Fruit fly (Drosophila melanogaster) whole organism, pupa: ENCODE measurements around the gene Myc.

Source experiments
- CG10348 ChIP-seq: fragments of 200-800 bp; sonication (Bioruptor generic); IDR thresholded peaks from 2 replicates; pipeline ENCODE4 v1.3.6; 2022; ENCODE audit warnings: missing biosample characterization, missing genetic modification characterization
- CG12605 ChIP-seq: fragments of 200-800 bp; sonication (Bioruptor generic); IDR thresholded peaks from 2 replicates; pipeline ENCODE4 v1.3.6; 2022; ENCODE audit warnings: missing biosample characterization, missing genetic modification characterization
- CG13204 ChIP-seq: fragments of 200-800 bp; sonication (Bioruptor generic); optimal IDR thresholded peaks from 2 replicates; lab custom pipeline; 2018; ENCODE audit warnings: missing biosample characterization, mild to moderate bottlenecking, missing genetic modification characterization, moderate library complexity
- CG14655 ChIP-seq: fragments of 200-800 bp; sonication (Bioruptor generic); optimal IDR thresholded peaks from 3 replicates; lab custom pipeline; 2017; ENCODE audit warnings: mild to moderate bottlenecking, missing biosample characterization, missing genetic modification reagents, missing genetic modification characterization
- CG15710 ChIP-seq: fragments of 200-800 bp; sonication (Bioruptor generic); optimal IDR thresholded peaks from 2 replicates; lab custom pipeline; 2018; ENCODE audit warnings: missing biosample characterization, mild to moderate bottlenecking, missing genetic modification characterization, moderate library complexity
- CG17806 ChIP-seq: fragments of 200-800 bp; sonication (Bioruptor generic); optimal IDR thresholded peaks from 2 replicates; lab custom pipeline; 2018; ENCODE audit warnings: missing biosample characterization, mild to moderate bottlenecking, missing genetic modification characterization, moderate library complexity
- CG32121 ChIP-seq: fragments of 200-800 bp; sonication (Bioruptor generic); IDR thresholded peaks from 2 replicates; pipeline ENCODE4 v1.3.6; 2022; ENCODE audit warnings: missing biosample characterization, missing genetic modification characterization
- CG34367 ChIP-seq: fragments of 200-800 bp; sonication (Bioruptor generic); optimal IDR thresholded peaks from 2 replicates; lab custom pipeline; 2018; ENCODE audit warnings: missing biosample characterization, mild to moderate bottlenecking, missing genetic modification characterization
- CG4496 ChIP-seq: fragments of 200-800 bp; sonication (Bioruptor generic); IDR thresholded peaks from 3 replicates; pipeline ENCODE4 v1.3.6; 2022; ENCODE audit warnings: missing biosample characterization, missing genetic modification characterization
- CG8159 ChIP-seq: fragments of 200-800 bp; sonication (Bioruptor generic); optimal IDR thresholded peaks from 3 replicates; lab custom pipeline; 2018; ENCODE audit warnings: missing biosample characterization, mild to moderate bottlenecking, missing genetic modification characterization, moderate library complexity
- CG8301 ChIP-seq: fragments of 200-800 bp; sonication (Bioruptor generic); optimal IDR thresholded peaks from 2 replicates; lab custom pipeline; 2018; ENCODE audit warnings: missing biosample characterization, mild to moderate bottlenecking, missing genetic modification characterization
- CG9948 ChIP-seq: fragments of 200-800 bp; sonication (Bioruptor generic); optimal IDR thresholded peaks from 2 replicates; lab custom pipeline; 2018; ENCODE audit warnings: missing biosample characterization, mild to moderate bottlenecking, missing genetic modification characterization, moderate library complexity
- D1 ChIP-seq: fragments of 200-800 bp; sonication (Bioruptor generic); optimal IDR thresholded peaks from 2 replicates; lab custom pipeline; 2018; ENCODE audit warnings: missing biosample characterization, mild to moderate bottlenecking, missing genetic modification characterization, moderate library complexity
- EcR ChIP-seq: fragments of 200-800 bp; sonication (Bioruptor generic); optimal IDR thresholded peaks from 3 replicates; lab custom pipeline; 2019; ENCODE audit warnings: missing biosample characterization, missing genetic modification characterization, mild to moderate bottlenecking, moderate library complexity, missing genetic modification reagents
- Ets98B ChIP-seq: fragments of 200-800 bp; sonication (Bioruptor generic); IDR thresholded peaks from 2 replicates; pipeline ENCODE4 v1.3.6; 2022; ENCODE audit warnings: missing biosample characterization, missing genetic modification characterization
- Pif1A ChIP-seq: fragments of 200-800 bp; sonication (Bioruptor generic); optimal IDR thresholded peaks from 3 replicates; lab custom pipeline; 2016; ENCODE audit warnings: missing biosample characterization, missing genetic modification characterization
- Pif1B ChIP-seq: fragments of 200-800 bp; sonication (Bioruptor generic); optimal IDR thresholded peaks from 3 replicates; lab custom pipeline; 2016; ENCODE audit warnings: missing biosample characterization, missing genetic modification characterization
- Snoo ChIP-seq: fragments of 200-800 bp; sonication (Bioruptor generic); optimal IDR thresholded peaks from 3 replicates; lab custom pipeline; 2017; ENCODE audit warnings: missing biosample characterization, mild to moderate bottlenecking, missing genetic modification characterization, inconsistent platforms
- fd96Ca ChIP-seq: fragments of 200-800 bp; sonication (Bioruptor generic); IDR thresholded peaks from 3 replicates; pipeline ENCODE4 v1.3.6; 2022; ENCODE audit warnings: missing biosample characterization, missing genetic modification characterization
- gl ChIP-seq: fragments of 200-800 bp; sonication (Bioruptor generic); optimal IDR thresholded peaks from 2 replicates; lab custom pipeline; 2018; ENCODE audit warnings: missing biosample characterization, mild to moderate bottlenecking, missing genetic modification characterization
- rn ChIP-seq: fragments of 200-800 bp; sonication (Bioruptor generic); IDR thresholded peaks from 2 replicates; pipeline ENCODE4 v1.3.6; 2022; ENCODE audit warnings: missing biosample characterization, missing genetic modification characterization

The Myc gene

DNA sequence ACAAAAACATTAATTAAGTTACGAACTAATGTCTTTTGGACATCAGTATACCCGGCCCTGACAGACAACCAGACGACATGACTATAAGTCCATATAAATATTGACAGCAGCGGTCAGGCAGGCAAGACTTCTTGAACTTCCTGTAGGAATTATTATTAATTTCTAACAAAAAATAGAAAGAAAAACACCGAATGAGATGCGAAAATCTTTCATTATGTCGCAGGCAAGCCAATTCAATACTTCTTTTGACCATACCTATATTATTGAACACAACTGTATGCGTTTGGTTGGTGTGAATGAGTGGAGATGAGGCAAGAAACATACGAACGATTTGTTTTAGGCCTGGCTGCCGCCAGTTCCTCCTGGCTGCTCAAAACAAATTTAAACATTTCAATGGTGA lies 52.0 kb downstream of the Myc start:
- peak; percentile 29 for TF ChIP-seq CG15710
- peak; percentile 76 for TF ChIP-seq CG4496 (GFP tag; lab: Robert Waterston, UW)
- peak; percentile 41 for TF ChIP-seq CG17806
- peak; percentile 40 for TF ChIP-seq CG9948 (tag; lab: Kevin White, UChicago)
- peak; percentile 2 for TF ChIP-seq CG34367 (tag; lab: Kevin White, UChicago)
- peak; percentile 50 for TF ChIP-seq CG8159 (tag; lab: Kevin White, UChicago)
- no peak for TF ChIP-seq fd96Ca (GFP tag; lab: Robert Waterston, UW)
- TF ChIP-seq CG13204 (GFP tag; lab: Kevin White, UChicago) = no peak
- peak; percentile 32 for TF ChIP-seq Ets98B (GFP tag; lab: Robert Waterston, UW)
- no peak for TF ChIP-seq EcR (GFP tag; lab: Kevin White, UChicago)
- TF ChIP-seq CG32121 (GFP tag; lab: Robert Waterston, UW) = peak; percentile 23; the same call in 1 of the 2 replicates
- TF ChIP-seq CG12605 (GFP tag; lab: Robert Waterston, UW) = peak; percentile 15; the same call in 1 of the 2 replicates
- no peak for TF ChIP-seq gl (tag; lab: Kevin White, UChicago)
- TF ChIP-seq Pif1A = peak; percentile 62
- TF ChIP-seq CG8301 = peak; percentile 45
- peak; percentile 14 for TF ChIP-seq Snoo (tag; lab: Kevin White, UChicago)
- no peak for TF ChIP-seq D1 (tag; lab: Kevin White, UChicago)
- TF ChIP-seq CG10348 (GFP tag; lab: Robert Waterston, UW) = no peak
- TF ChIP-seq rn (GFP tag; lab: Robert Waterston, UW) = 0 out of 2 replicates have a peak, but pooled peaks have one; percentile 25
- TF ChIP-seq Pif1B (GFP tag; lab: Kevin White, UChicago) = peak; percentile 45
- peak; percentile 59 for TF ChIP-seq CG14655 (GFP tag; lab: Kevin White, UChicago)

DNA sequence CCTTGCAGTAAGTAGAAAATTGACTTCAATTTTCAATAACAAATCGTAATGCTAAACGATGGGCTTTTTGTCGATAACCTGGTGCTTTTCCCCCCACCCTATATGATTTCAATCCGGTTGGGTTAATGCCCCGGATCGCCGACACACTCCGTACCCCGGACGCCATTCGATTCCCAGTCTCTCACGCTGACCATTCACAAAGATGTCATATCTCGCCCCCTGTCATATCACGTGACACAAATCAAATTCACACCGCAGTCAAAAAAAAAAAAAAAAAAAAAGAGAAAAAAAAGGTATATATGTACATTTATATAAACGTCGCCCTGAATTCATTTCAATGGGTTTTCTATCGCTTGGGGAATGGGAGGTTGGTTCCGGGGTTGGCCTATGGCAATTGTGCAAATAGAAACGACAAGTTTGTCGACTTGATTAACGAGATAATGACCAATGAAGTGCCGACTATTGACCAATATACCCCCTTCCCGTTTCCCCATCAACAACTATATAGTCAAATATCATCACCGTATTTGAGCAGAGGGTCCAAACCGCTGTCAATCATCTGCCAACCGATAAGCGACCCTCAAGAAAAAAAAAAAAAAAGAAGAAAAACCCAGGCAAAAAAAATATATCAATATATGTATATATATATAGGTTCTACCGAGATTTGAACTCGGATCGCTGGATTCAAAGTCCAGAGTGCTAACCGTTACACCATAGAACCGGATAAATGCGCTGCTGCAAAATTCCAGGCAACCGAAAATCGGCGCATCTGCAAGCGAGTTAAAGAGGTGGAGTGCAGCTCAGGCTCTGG lies 54.0 kb downstream of the Myc start:
- TF ChIP-seq Pif1B (GFP tag; lab: Kevin White, UChicago) = no peak
- TF ChIP-seq CG32121 (GFP tag; lab: Robert Waterston, UW) = no peak
- no peak for TF ChIP-seq CG10348 (GFP tag; lab: Robert Waterston, UW)
- TF ChIP-seq Pif1A = no peak
- no peak for TF ChIP-seq EcR (GFP tag; lab: Kevin White, UChicago)
- no peak for TF ChIP-seq D1 (tag; lab: Kevin White, UChicago)
- no peak for TF ChIP-seq CG17806
- TF ChIP-seq, all 21 proteins: peak for 0

DNA sequence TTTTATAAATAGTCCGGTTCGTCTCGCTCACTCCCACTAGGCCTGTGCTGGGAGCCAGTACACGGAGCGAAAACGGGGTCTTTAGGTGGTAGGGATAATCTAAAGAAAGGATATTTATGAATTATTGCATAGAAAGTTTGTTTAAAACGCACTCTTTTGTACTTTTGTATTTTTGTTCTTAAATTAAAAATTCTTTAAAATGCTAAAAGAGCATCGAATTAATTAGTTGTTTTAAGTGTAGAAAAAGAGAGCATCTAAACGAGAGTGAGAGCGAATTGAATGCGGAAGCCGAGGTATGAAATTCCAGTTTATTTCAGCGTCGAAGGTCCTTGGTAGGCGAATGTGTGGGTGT lies 54.6 kb downstream of the Myc start:
- TF ChIP-seq CG15710 = peak; percentile 91
- TF ChIP-seq CG34367 (tag; lab: Kevin White, UChicago) = peak; percentile 85
- TF ChIP-seq CG8301 = peak; percentile 66
- TF ChIP-seq CG12605 (GFP tag; lab: Robert Waterston, UW) = peak; percentile 68
- peak; percentile 49; the same call in 1 of the 2 replicates for TF ChIP-seq rn (GFP tag; lab: Robert Waterston, UW)
- peak; percentile 74; the same call in 1 of the 2 replicates for TF ChIP-seq CG32121 (GFP tag; lab: Robert Waterston, UW)
- TF ChIP-seq CG13204 (GFP tag; lab: Kevin White, UChicago) = peak; percentile 72
- peak; percentile 69 for TF ChIP-seq gl (tag; lab: Kevin White, UChicago)
- peak; percentile 93 for TF ChIP-seq Pif1A
- peak; percentile 88 for TF ChIP-seq Snoo (tag; lab: Kevin White, UChicago)
- no peak for TF ChIP-seq CG10348 (GFP tag; lab: Robert Waterston, UW)
- peak; percentile 85 for TF ChIP-seq CG17806
- TF ChIP-seq CG8159 (tag; lab: Kevin White, UChicago) = peak; percentile 90
- peak; percentile 75 for TF ChIP-seq CG14655 (GFP tag; lab: Kevin White, UChicago)
- TF ChIP-seq CG9948 (tag; lab: Kevin White, UChicago) = peak; percentile 90
- TF ChIP-seq EcR (GFP tag; lab: Kevin White, UChicago) = peak; percentile 27
- TF ChIP-seq CG4496 (GFP tag; lab: Robert Waterston, UW) = peak; percentile 81
- peak; percentile 63 for TF ChIP-seq Ets98B (GFP tag; lab: Robert Waterston, UW)
- peak; percentile 90 for TF ChIP-seq Pif1B (GFP tag; lab: Kevin White, UChicago)
- peak; percentile 78 for TF ChIP-seq D1 (tag; lab: Kevin White, UChicago)
- TF ChIP-seq fd96Ca (GFP tag; lab: Robert Waterston, UW) = peak; percentile 76

DNA sequence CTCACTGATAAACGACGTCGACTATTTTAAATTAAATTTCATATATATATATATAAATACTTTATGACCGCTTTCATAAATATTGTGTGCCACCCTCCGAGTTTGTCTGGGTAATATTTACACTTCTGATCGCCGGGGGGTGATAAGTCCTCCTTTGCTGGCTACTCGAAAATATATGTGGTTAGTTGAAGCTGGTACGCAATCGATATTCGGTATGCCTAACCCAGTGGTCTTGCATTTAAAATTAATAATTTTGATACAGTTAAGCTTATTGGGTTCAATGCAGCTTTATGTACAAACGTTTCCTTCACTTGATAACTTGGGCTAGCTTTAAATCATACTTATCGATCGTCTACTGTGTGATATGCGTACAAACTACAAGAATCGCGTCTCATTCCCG lies 57.0 kb downstream of the Myc start:
- TF ChIP-seq CG4496 (GFP tag; lab: Robert Waterston, UW) = no peak
- TF ChIP-seq, all 21 proteins: peak for 0

DNA sequence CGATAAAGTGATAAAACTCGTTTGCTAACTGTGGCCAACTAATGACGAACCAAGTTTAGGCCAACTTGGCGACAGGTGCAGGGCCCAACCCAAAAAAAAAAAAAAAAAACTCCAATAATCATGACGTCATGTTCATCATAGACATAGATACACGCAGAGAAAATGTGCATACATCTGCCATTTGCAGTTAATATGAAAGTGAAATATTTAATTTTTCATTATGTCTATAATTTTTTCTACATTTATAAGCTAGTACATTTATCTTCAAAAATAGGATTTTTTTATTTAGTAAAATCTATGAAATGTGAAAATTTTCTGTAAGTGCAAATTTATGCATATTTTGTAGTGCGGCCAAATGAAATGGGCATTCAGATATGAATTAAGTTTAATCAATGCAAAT lies 58.7 kb downstream of the Myc start:
- no peak for TF ChIP-seq CG17806
- TF ChIP-seq Pif1B (GFP tag; lab: Kevin White, UChicago) = no peak
- TF ChIP-seq CG14655 (GFP tag; lab: Kevin White, UChicago) = no peak
- no peak for TF ChIP-seq gl (tag; lab: Kevin White, UChicago)
- peak; percentile 7; the same call in 1 of the 2 replicates for TF ChIP-seq Ets98B (GFP tag; lab: Robert Waterston, UW)
- TF ChIP-seq CG13204 (GFP tag; lab: Kevin White, UChicago) = no peak
- TF ChIP-seq CG15710 = no peak
- no peak for TF ChIP-seq Snoo (tag; lab: Kevin White, UChicago)
- no peak for TF ChIP-seq Pif1A
- peak; percentile 37; the same call in 1 of the 2 replicates for TF ChIP-seq CG12605 (GFP tag; lab: Robert Waterston, UW)
- no peak for TF ChIP-seq CG10348 (GFP tag; lab: Robert Waterston, UW)
- TF ChIP-seq CG9948 (tag; lab: Kevin White, UChicago) = peak; percentile 1
- TF ChIP-seq CG8159 (tag; lab: Kevin White, UChicago) = no peak
- no peak for TF ChIP-seq fd96Ca (GFP tag; lab: Robert Waterston, UW)
- TF ChIP-seq CG8301 = no peak
- TF ChIP-seq CG34367 (tag; lab: Kevin White, UChicago) = no peak
- no peak for TF ChIP-seq EcR (GFP tag; lab: Kevin White, UChicago)
- no peak for TF ChIP-seq D1 (tag; lab: Kevin White, UChicago)
- TF ChIP-seq CG4496 (GFP tag; lab: Robert Waterston, UW) = peak; percentile 51; the same call in 2 of the 3 replicates
- no peak for TF ChIP-seq rn (GFP tag; lab: Robert Waterston, UW)
- TF ChIP-seq CG32121 (GFP tag; lab: Robert Waterston, UW) = peak; percentile 51; the same call in 1 of the 2 replicates
